Fruit fly (Drosophila melanogaster) whole organism, embryonic: ENCODE results near the gene superdeath.

Source experiments
- Asciz ChIP-seq: fragments of 200-800 bp; sonication (Bioruptor generic); optimal IDR thresholded peaks from 2 replicates; lab custom pipeline; 2017; ENCODE audit warnings: missing biosample characterization, mild to moderate bottlenecking, missing genetic modification characterization, missing genetic modification reagents
- Atf3 ChIP-seq: fragments of 200-800 bp; sonication (Bioruptor generic); optimal IDR thresholded peaks from 3 replicates; lab custom pipeline; 2016; ENCODE audit warnings: missing biosample characterization, missing genetic modification characterization
- CG10959 ChIP-seq: fragments of 200-800 bp; sonication (Bioruptor generic); IDR thresholded peaks from 2 replicates; pipeline ENCODE4 v1.3.6; 2022; ENCODE audit warnings: missing biosample characterization, missing genetic modification characterization
- CG13123 ChIP-seq: fragments of 200-800 bp; sonication (Bioruptor generic); optimal IDR thresholded peaks from 2 replicates; lab custom pipeline; 2016; ENCODE audit warnings: missing biosample characterization, missing genetic modification characterization
- CG13287 ChIP-seq: fragments of 200-800 bp; sonication (Bioruptor generic); IDR thresholded peaks from 2 replicates; pipeline ENCODE4 v1.3.6; 2022; ENCODE audit warnings: missing biosample characterization, missing genetic modification characterization; ENCODE audit not compliant: partially characterized antibody
- CG13296 ChIP-seq: fragments of 200-800 bp; sonication (Bioruptor generic); optimal IDR thresholded peaks from 3 replicates; lab custom pipeline; 2018; ENCODE audit warnings: missing biosample characterization, mild to moderate bottlenecking, missing genetic modification characterization
- CG15479 ChIP-seq: fragments of 200-800 bp; sonication (Bioruptor generic); optimal IDR thresholded peaks from 3 replicates; lab custom pipeline; 2019; ENCODE audit warnings: missing biosample characterization, mild to moderate bottlenecking, missing genetic modification characterization, moderate library complexity
- CG16779 ChIP-seq: fragments of 200-800 bp; sonication (Bioruptor generic); IDR thresholded peaks from 2 replicates; pipeline ENCODE4 v1.3.6; 2022; ENCODE audit warnings: missing biosample characterization, missing genetic modification characterization
- CG18619 ChIP-seq: fragments of 200-800 bp; sonication (Bioruptor generic); optimal IDR thresholded peaks from 3 replicates; lab custom pipeline; 2017; ENCODE audit warnings: missing biosample characterization, mild to moderate bottlenecking, missing genetic modification characterization
- CG2120 ChIP-seq: fragments of 200-800 bp; sonication (Bioruptor generic); optimal IDR thresholded peaks from 3 replicates; lab custom pipeline; 2016; ENCODE audit warnings: missing biosample characterization, missing genetic modification characterization
- CG2712 ChIP-seq: fragments of 200-800 bp; optimal IDR thresholded peaks from 3 replicates; lab custom pipeline; 2019; ENCODE audit warnings: missing biosample characterization, mild to moderate bottlenecking, missing genetic modification characterization, moderate library complexity
- CG2875 ChIP-seq: fragments of 200-800 bp; sonication (Bioruptor generic); optimal IDR thresholded peaks from 2 replicates; lab custom pipeline; 2017; ENCODE audit warnings: missing biosample characterization, mild to moderate bottlenecking, missing genetic modification characterization, missing genetic modification reagents
- CG3847 ChIP-seq: fragments of 200-800 bp; sonication (Bioruptor generic); IDR thresholded peaks from 2 replicates; pipeline ENCODE4 v1.3.6; 2022; ENCODE audit warnings: missing biosample characterization, missing genetic modification characterization
- CG5953 ChIP-seq: fragments of 200-800 bp; sonication (Bioruptor generic); IDR thresholded peaks from 2 replicates; pipeline ENCODE4 v1.3.6; 2022; ENCODE audit warnings: missing biosample characterization, missing genetic modification characterization
- CG9797 ChIP-seq: fragments of 200-800 bp; sonication (Bioruptor generic); optimal IDR thresholded peaks from 3 replicates; lab custom pipeline; 2018; ENCODE audit warnings: missing biosample characterization, mild to moderate bottlenecking, missing genetic modification characterization
- CG9817 ChIP-seq: fragments of 200-800 bp; sonication (Bioruptor generic); optimal IDR thresholded peaks from 2 replicates; lab custom pipeline; 2018; ENCODE audit warnings: missing biosample characterization, mild to moderate bottlenecking, missing genetic modification characterization, moderate library complexity
- Dip2 ChIP-seq: fragments of 200-800 bp; sonication (Bioruptor generic); IDR thresholded peaks from 2 replicates; pipeline ENCODE4 v1.3.6; 2022; ENCODE audit warnings: missing biosample characterization, missing genetic modification characterization
- Drgx ChIP-seq: fragments of 200-800 bp; sonication (Bioruptor generic); IDR thresholded peaks from 2 replicates; pipeline ENCODE4 v1.3.6; 2022; ENCODE audit warnings: missing biosample characterization, missing genetic modification characterization
- Fer2 ChIP-seq: fragments of 200-800 bp; sonication (Bioruptor generic); optimal IDR thresholded peaks from 2 replicates; lab custom pipeline; 2018; ENCODE audit warnings: missing biosample characterization, mild to moderate bottlenecking, missing genetic modification characterization, moderate library complexity
- Gug ChIP-seq: fragments of 200-800 bp; sonication (Bioruptor generic); IDR thresholded peaks from 4 replicates; pipeline ENCODE4 v1.3.6; 2022; ENCODE audit warnings: missing biosample characterization, missing genetic modification characterization
- H2.0 ChIP-seq: fragments of 200-800 bp; sonication (Bioruptor generic); IDR thresholded peaks from 2 replicates; pipeline ENCODE4 v1.3.6; 2022; ENCODE audit warnings: missing biosample characterization, missing genetic modification characterization
- Hand ChIP-seq: fragments of 200-800 bp; sonication (Bioruptor generic); optimal IDR thresholded peaks from 2 replicates; lab custom pipeline; 2017; ENCODE audit warnings: mild to moderate bottlenecking, missing biosample characterization, missing genetic modification reagents, missing genetic modification characterization
- Lim3 ChIP-seq: fragments of 200-800 bp; sonication (Bioruptor generic); IDR thresholded peaks from 2 replicates; pipeline ENCODE4 v1.3.6; 2022; ENCODE audit warnings: missing biosample characterization, missing genetic modification characterization
- Max ChIP-seq: fragments of 200-800 bp; sonication (Bioruptor generic); optimal IDR thresholded peaks from 2 replicates; lab custom pipeline; 2016; ENCODE audit warnings: missing biosample characterization, mild to moderate bottlenecking, missing genetic modification characterization
- Neu2 ChIP-seq: fragments of 200-800 bp; sonication (Bioruptor generic); optimal IDR thresholded peaks from 3 replicates; lab custom pipeline; 2016; ENCODE audit warnings: missing biosample characterization, missing genetic modification characterization, borderline replicate concordance
- Optix ChIP-seq: fragments of 200-800 bp; sonication (Bioruptor generic); IDR thresholded peaks from 3 replicates; pipeline ENCODE4 v1.3.6; 2022; ENCODE audit warnings: missing biosample characterization, missing genetic modification characterization
- Taf1 ChIP-seq: fragments of 200-800 bp; sonication (Bioruptor generic); IDR thresholded peaks from 2 replicates; pipeline ENCODE4 v1.3.6; 2022; ENCODE audit warnings: missing biosample characterization, missing genetic modification characterization
- YL-1 ChIP-seq: fragments of 200-800 bp; sonication (Bioruptor generic); optimal IDR thresholded peaks from 3 replicates; lab custom pipeline; 2017; ENCODE audit warnings: missing biosample characterization, mild to moderate bottlenecking, missing genetic modification characterization
- ab ChIP-seq: fragments of 200-800 bp; sonication (Bioruptor generic); optimal IDR thresholded peaks from 2 replicates; lab custom pipeline; 2016; ENCODE audit warnings: missing biosample characterization, missing genetic modification characterization
- ap ChIP-seq: fragments of 200-800 bp; sonication (Bioruptor generic); IDR thresholded peaks from 2 replicates; pipeline ENCODE4 v1.3.6; 2022; ENCODE audit warnings: missing biosample characterization, missing genetic modification characterization
- btn ChIP-seq: fragments of 200-800 bp; sonication (Bioruptor generic); optimal IDR thresholded peaks from 2 replicates; lab custom pipeline; 2016; ENCODE audit warnings: missing biosample characterization, missing genetic modification characterization
- cad ChIP-seq: fragments of >200 bp; optimal IDR thresholded peaks from 2 replicates; lab custom pipeline; 2017; ENCODE audit warnings: missing biosample characterization, missing genetic modification characterization
- caup ChIP-seq: fragments of 200-800 bp; sonication (Bioruptor generic); optimal IDR thresholded peaks from 3 replicates; lab custom pipeline; 2017; ENCODE audit warnings: missing biosample characterization, mild to moderate bottlenecking, missing genetic modification characterization, moderate library complexity; ENCODE audit not compliant: severe bottlenecking
- chinmo ChIP-seq: fragments of 200-800 bp; sonication (Bioruptor generic); IDR thresholded peaks from 4 replicates; pipeline ENCODE4 v1.3.6; 2022; ENCODE audit warnings: missing biosample characterization, missing genetic modification characterization; ENCODE audit not compliant: partially characterized antibody
- ci ChIP-seq: fragments of 200-800 bp; sonication (Bioruptor generic); IDR thresholded peaks from 3 replicates; pipeline ENCODE4 v1.3.6; 2022; ENCODE audit warnings: missing biosample characterization, missing genetic modification characterization
- dm ChIP-seq: fragments of 200-800 bp; sonication (Bioruptor generic); optimal IDR thresholded peaks from 3 replicates; lab custom pipeline; 2016; ENCODE audit warnings: missing biosample characterization, missing genetic modification characterization
- dpn ChIP-seq, 2 experiments: fragments of 200-800 bp; sonication (Bioruptor generic); optimal IDR thresholded peaks; 3 replicates each; lab custom pipeline; 2016; ENCODE audit warnings: missing biosample characterization in 2 of 2, missing genetic modification characterization in 2 of 2
- gcm ChIP-seq: fragments of 200-800 bp; sonication (Bioruptor generic); optimal IDR thresholded peaks from 2 replicates; lab custom pipeline; 2019; ENCODE audit warnings: missing biosample characterization, mild to moderate bottlenecking, missing genetic modification characterization, moderate library complexity
- h ChIP-seq: fragments of >200 bp; optimal IDR thresholded peaks from 2 replicates; lab custom pipeline; 2017
- hkb ChIP-seq, 2 experiments: fragments of 200-800 bp in 1 of 2; fragments of >200 bp in 1 of 2; sonication (Bioruptor generic) in 1 of 2; IDR thresholded peaks in 1 of 2; optimal IDR thresholded peaks in 1 of 2; 2 replicates each; pipeline versions ENCODE4 v1.3.6 to Lab custom; 2017 to 2022; ENCODE audit warnings: missing biosample characterization in 1 of 2, missing genetic modification characterization in 1 of 2
- inv ChIP-seq: fragments of 200-800 bp; sonication (Bioruptor generic); IDR thresholded peaks from 2 replicates; pipeline ENCODE4 v1.3.6; 2022; ENCODE audit warnings: missing biosample characterization, missing genetic modification characterization; ENCODE audit not compliant: partially characterized antibody
- mirr ChIP-seq: fragments of 200-800 bp; sonication (Bioruptor generic); optimal IDR thresholded peaks from 3 replicates; lab custom pipeline; 2018; ENCODE audit warnings: missing biosample characterization, mild to moderate bottlenecking, missing genetic modification characterization
- nau ChIP-seq: fragments of 200-800 bp; sonication (Bioruptor generic); optimal IDR thresholded peaks from 3 replicates; lab custom pipeline; 2017; ENCODE audit warnings: missing biosample characterization, mild to moderate bottlenecking, missing genetic modification characterization, missing genetic modification reagents
- nom ChIP-seq: fragments of 200-800 bp; sonication (Bioruptor generic); optimal IDR thresholded peaks from 2 replicates; lab custom pipeline; 2017; ENCODE audit warnings: missing biosample characterization, missing genetic modification characterization, mild to moderate bottlenecking, moderate library complexity, missing genetic modification reagents
- salm ChIP-seq: fragments of 200-800 bp; sonication (Bioruptor generic); optimal IDR thresholded peaks from 2 replicates; lab custom pipeline; 2018; ENCODE audit warnings: missing biosample characterization, mild to moderate bottlenecking, missing genetic modification characterization
- slbo ChIP-seq: fragments of 200-800 bp; sonication (Bioruptor generic); IDR thresholded peaks from 2 replicates; pipeline ENCODE4 v1.3.6; 2022; ENCODE audit warnings: missing biosample characterization, missing genetic modification characterization
- so ChIP-seq: fragments of 200-800 bp; sonication (Bioruptor generic); IDR thresholded peaks from 3 replicates; pipeline ENCODE4 v1.3.6; 2022; ENCODE audit warnings: missing biosample characterization, missing genetic modification characterization
- tup ChIP-seq: fragments of 200-800 bp; sonication (Bioruptor generic); optimal IDR thresholded peaks from 2 replicates; lab custom pipeline; 2016; ENCODE audit warnings: missing biosample characterization, mild to moderate bottlenecking, missing genetic modification characterization, moderate library complexity
- twi ChIP-seq: fragments of 200-800 bp; optimal IDR thresholded peaks from 2 replicates; lab custom pipeline; 2019; ENCODE audit warnings: missing biosample characterization, mild to moderate bottlenecking, missing genetic modification characterization, moderate library complexity
- yki ChIP-seq: fragments of >200 bp; optimal IDR thresholded peaks from 3 replicates; lab custom pipeline; 2018
- zfh1 ChIP-seq: fragments of 200-800 bp; sonication (Bioruptor generic); IDR thresholded peaks from 3 replicates; pipeline ENCODE4 v1.3.6; 2022; ENCODE audit warnings: missing biosample characterization, missing genetic modification characterization

Gene superdeath

dm6 chr3R:29124128-29124527 is 14.3 kb upstream of the superdeath start (continued):
- TF ChIP-seq Neu2 (GFP tag; lab: Kevin White, UChicago) (no peak), CG2712 (tag; lab: Kevin White, UChicago) (peak; percentile 70), Drgx (peak; percentile 53), Dip2 (no peak), Fer2 (tag; lab: Kevin White, UChicago) (no peak), h (lab: Kevin White, UChicago) (no peak), twi (tag; lab: Kevin White, UChicago) (peak; percentile 29), zfh1 (peak; percentile 81), Max (GFP tag; lab: Kevin White, UChicago) (no peak), CG9817 (tag; lab: Kevin White, UChicago) (peak; percentile 57), ap (peak; percentile 33; the same call in 1 of the 2 replicates), chinmo (GFP tag; lab: Robert Waterston, UW) (no peak), yki (lab: Kevin White, UChicago) (no peak), Taf1 (GFP tag; lab: Robert Waterston, UW) (peak; percentile 52; the same call in 1 of the 2 replicates), so (peak; percentile 44; the same call in 1 of the 3 replicates), Gug (GFP tag; lab: Robert Waterston, UW) (peak; percentile 79), CG15479 (GFP tag; lab: Kevin White, UChicago) (no peak), nom (GFP tag; lab: Kevin White, UChicago) (no peak), mirr (GFP tag; lab: Kevin White, UChicago) (peak; percentile 4), salm (tag; lab: Kevin White, UChicago) (peak; percentile 32), hkb (optimal IDR thresholded peaks at IDR 0.05; lab: Kevin White, UChicago) (no peak), hkb (GFP tag; IDR thresholded peaks at IDR 0.05; lab: Robert Waterston, UW) (peak; percentile 67), nau (GFP tag; lab: Kevin White, UChicago) (no peak), dm (GFP tag; lab: Kevin White, UChicago) (no peak), CG5953 (peak; percentile 41; the same call in 1 of the 2 replicates), CG16779 (GFP tag; lab: Robert Waterston, UW) (no peak), CG9797 (GFP tag; lab: Kevin White, UChicago) (no peak), slbo (peak; percentile 82), CG2120 (peak; percentile 71), ci (peak; percentile 81), tup (GFP tag; lab: Kevin White, UChicago) (no peak), dpn (GFP tag; optimal IDR thresholded peaks at IDR 0.05; lab: Kevin White, UChicago) (peak; percentile 48 to 69), ab (GFP tag; lab: Kevin White, UChicago) (no peak), CG3847 (peak; percentile 57; the same call in 1 of the 2 replicates), CG13296 (GFP tag; lab: Kevin White, UChicago) (no peak), CG13123 (GFP tag; lab: Kevin White, UChicago) (peak; percentile 36), YL-1 (GFP tag; lab: Kevin White, UChicago) (no peak), Asciz (no peak), H2.0 (peak; percentile 72; the same call in 1 of the 2 replicates), CG18619 (GFP tag; lab: Kevin White, UChicago) (peak; percentile 3), CG2875 (GFP tag; lab: Kevin White, UChicago) (peak; percentile 49), inv (GFP tag; lab: Robert Waterston, UW) (no peak), cad (GFP tag; lab: Kevin White, UChicago) (no peak), Optix (GFP tag; lab: Robert Waterston, UW) (peak; percentile 76; the same call in 2 of the 3 replicates), gcm (GFP tag; lab: Kevin White, UChicago) (peak; percentile 34), btn (GFP tag; lab: Kevin White, UChicago) (peak; percentile 17), CG13287 (GFP tag; lab: Robert Waterston, UW) (no peak), Atf3 (GFP tag; lab: Kevin White, UChicago) (no peak), CG10959 (GFP tag; lab: Robert Waterston, UW) (peak; percentile 70), Hand (no peak), caup (GFP tag; lab: Kevin White, UChicago) (peak; percentile 53), Lim3 (GFP tag; lab: Robert Waterston, UW) (no peak)
